Worm (Caenorhabditis elegans): ENCODE measurements around the gene scl-24.

ce11 chrV:17466751-17467150 is 19.4 kb upstream of the scl-24 start, which contains the start of gene srw-72:
- no peak for TF ChIP-seq skn-1 (tag; optimal IDR thresholded peaks at IDR 0.05)
- TF ChIP-seq ztf-11 (tag; optimal IDR thresholded peaks at IDR 0.05): no peak
- no peak for TF ChIP-seq R02D3.7 (tag; optimal IDR thresholded peaks at IDR 0.05)
- no peak for TF ChIP-seq crh-2 (tag; optimal IDR thresholded peaks at IDR 0.05)
- no peak for TF ChIP-seq unc-62 (GFP tag; optimal IDR thresholded peaks at IDR 0.05)
- no peak for TF ChIP-seq F13H6.1 (tag; optimal IDR thresholded peaks at IDR 0.05)
- no peak for TF ChIP-seq egl-27 (tag; optimal IDR thresholded peaks at IDR 0.05)
- no peak for TF ChIP-seq mab-5 (tag; optimal IDR thresholded peaks at IDR 0.05)
- TF ChIP-seq lsy-2 (tag; optimal IDR thresholded peaks at IDR 0.05): no peak
- no peak for TF ChIP-seq blmp-1 (tag; optimal IDR thresholded peaks at IDR 0.05; ENCODE audit: insufficient read depth)
- no peak for TF ChIP-seq dmd-4 (tag; optimal IDR thresholded peaks at IDR 0.05)
